Worm (Caenorhabditis elegans) whole organism, mixed stage, embryonic: ENCODE measurements around the gene ZK856.11.

ENCODE experiments used
- blmp-1 ChIP-seq: fragments of 150-350 bp; optimal IDR thresholded peaks from 2 replicates; lab custom pipeline; 2014; ENCODE audit warnings: missing biosample characterization, missing genetic modification characterization
- ceh-39 ChIP-seq: fragments of 150-350 bp; optimal IDR thresholded peaks from 2 replicates; lab custom pipeline; 2014; ENCODE audit warnings: missing biosample characterization, missing genetic modification characterization
- ceh-43 ChIP-seq: fragments of 200-800 bp; sonication (Bioruptor generic); optimal IDR thresholded peaks from 2 replicates; lab custom pipeline; 2018; ENCODE audit warnings: mild to moderate bottlenecking, missing genetic modification characterization, moderate library complexity, missing compliant biosample characterization
- ceh-83 ChIP-seq: fragments of 200-800 bp; sonication (Bioruptor generic); optimal IDR thresholded peaks from 2 replicates; lab custom pipeline; 2018; ENCODE audit warnings: mild to moderate bottlenecking, missing genetic modification characterization, missing compliant biosample characterization
- ces-1 ChIP-seq: fragments of 150-350 bp; optimal IDR thresholded peaks from 2 replicates; lab custom pipeline; 2014; ENCODE audit warnings: missing biosample characterization, missing genetic modification reagents, missing genetic modification characterization
- cnd-1 ChIP-seq: fragments of 200-800 bp; sonication (Bioruptor generic); optimal IDR thresholded peaks from 2 replicates; lab custom pipeline; 2018; ENCODE audit warnings: mild to moderate bottlenecking, missing genetic modification characterization, missing compliant biosample characterization
- drap-1 ChIP-seq: fragments of 200-800 bp; sonication (Bioruptor generic); optimal IDR thresholded peaks from 3 replicates; lab custom pipeline; 2018; ENCODE audit warnings: mild to moderate bottlenecking, missing genetic modification characterization, missing compliant biosample characterization
- elt-1 ChIP-seq: sonication (generic microtip); optimal IDR thresholded peaks from 2 replicates; lab custom pipeline; 2017; ENCODE audit warnings: missing genetic modification characterization, mild to moderate bottlenecking, missing compliant biosample characterization, antibody characterized with exemption, moderate library complexity, borderline replicate concordance; ENCODE audit not compliant: insufficient read depth
- elt-3 ChIP-seq: fragments of 150-350 bp; optimal IDR thresholded peaks from 2 replicates; lab custom pipeline; 2014; ENCODE audit warnings: missing biosample characterization, missing genetic modification characterization
- ham-2 ChIP-seq: fragments of 200-800 bp; sonication (Bioruptor generic); optimal IDR thresholded peaks from 2 replicates; lab custom pipeline; 2018; ENCODE audit warnings: mild to moderate bottlenecking, missing genetic modification characterization, missing compliant biosample characterization
- hlh-1 ChIP-seq: fragments of 150-350 bp; optimal IDR thresholded peaks from 2 replicates; lab custom pipeline; 2014; ENCODE audit warnings: missing biosample characterization, missing genetic modification reagents, missing genetic modification characterization
- lin-13 ChIP-seq: fragments of 150-350 bp; optimal IDR thresholded peaks from 2 replicates; lab custom pipeline; 2014; ENCODE audit warnings: missing biosample characterization, missing genetic modification characterization
- lin-32 ChIP-seq: fragments of 200-800 bp; sonication (Bioruptor generic); optimal IDR thresholded peaks from 2 replicates; lab custom pipeline; 2018; ENCODE audit warnings: mild to moderate bottlenecking, missing genetic modification characterization, missing compliant biosample characterization
- lsy-2 ChIP-seq: fragments of 150-350 bp; optimal IDR thresholded peaks from 2 replicates; lab custom pipeline; 2014; ENCODE audit warnings: missing biosample characterization, missing genetic modification characterization
- mep-1 ChIP-seq: fragments of 150-350 bp; optimal IDR thresholded peaks from 2 replicates; lab custom pipeline; 2017; ENCODE audit warnings: missing biosample characterization, missing genetic modification reagents, missing genetic modification characterization, inconsistent platforms
- mls-2 ChIP-seq: sonication (generic microtip); optimal IDR thresholded peaks from 2 replicates; lab custom pipeline; 2016; ENCODE audit warnings: mild to moderate bottlenecking, missing genetic modification characterization, moderate library complexity, missing compliant biosample characterization
- nhr-12 ChIP-seq: fragments of 150-350 bp; optimal IDR thresholded peaks from 2 replicates; lab custom pipeline; 2014; ENCODE audit warnings: missing biosample characterization, missing genetic modification characterization
- nhr-2 ChIP-seq: fragments of 150-350 bp; optimal IDR thresholded peaks from 2 replicates; lab custom pipeline; 2014; ENCODE audit warnings: missing biosample characterization, missing genetic modification characterization
- nhr-237 ChIP-seq: fragments of 150-350 bp; optimal IDR thresholded peaks from 2 replicates; lab custom pipeline; 2014; ENCODE audit warnings: missing biosample characterization, missing genetic modification characterization
- nhr-28 ChIP-seq: fragments of 150-350 bp; optimal IDR thresholded peaks from 2 replicates; lab custom pipeline; 2014; ENCODE audit warnings: missing biosample characterization, missing genetic modification characterization
- nhr-76 ChIP-seq: sonication (generic microtip); optimal IDR thresholded peaks from 2 replicates; lab custom pipeline; 2017; ENCODE audit warnings: missing biosample characterization, missing genetic modification characterization
- pha-4 ChIP-seq: fragments of 150-350 bp; optimal IDR thresholded peaks from 2 replicates; lab custom pipeline; 2018; ENCODE audit warnings: missing biosample characterization, missing genetic modification reagents, missing genetic modification characterization
- sem-2 ChIP-seq: fragments of 200-800 bp; sonication (Bioruptor generic); optimal IDR thresholded peaks from 2 replicates; lab custom pipeline; 2018; ENCODE audit warnings: mild to moderate bottlenecking, missing genetic modification characterization, missing compliant biosample characterization
- snpc-4 ChIP-seq: fragments of 150-350 bp; optimal IDR thresholded peaks from 2 replicates; lab custom pipeline; 2014; ENCODE audit warnings: missing biosample characterization, missing genetic modification characterization
- sptf-1 ChIP-seq: sonication (generic microtip); optimal IDR thresholded peaks from 2 replicates; lab custom pipeline; 2017; ENCODE audit warnings: mild to moderate bottlenecking, missing genetic modification characterization, moderate library complexity, missing compliant biosample characterization
- unc-120 ChIP-seq: sonication (generic microtip); optimal IDR thresholded peaks from 2 replicates; lab custom pipeline; 2017; ENCODE audit warnings: missing genetic modification characterization, missing compliant biosample characterization; ENCODE audit not compliant: poor library complexity, severe bottlenecking
- unc-39 ChIP-seq: fragments of 150-350 bp; optimal IDR thresholded peaks from 2 replicates; lab custom pipeline; 2014; ENCODE audit warnings: missing biosample characterization, missing genetic modification characterization
- unc-62 ChIP-seq: fragments of 150-350 bp; optimal IDR thresholded peaks from 2 replicates; lab custom pipeline; 2014; ENCODE audit warnings: missing biosample characterization, missing genetic modification reagents, missing genetic modification characterization
- zip-8 ChIP-seq: fragments of 150-350 bp; optimal IDR thresholded peaks from 2 replicates; lab custom pipeline; 2014; ENCODE audit warnings: missing biosample characterization, missing genetic modification characterization
- ztf-11 ChIP-seq: fragments of 150-350 bp; optimal IDR thresholded peaks from 2 replicates; lab custom pipeline; 2014; ENCODE audit warnings: missing biosample characterization, missing genetic modification characterization

Gene ZK856.11

DNA sequence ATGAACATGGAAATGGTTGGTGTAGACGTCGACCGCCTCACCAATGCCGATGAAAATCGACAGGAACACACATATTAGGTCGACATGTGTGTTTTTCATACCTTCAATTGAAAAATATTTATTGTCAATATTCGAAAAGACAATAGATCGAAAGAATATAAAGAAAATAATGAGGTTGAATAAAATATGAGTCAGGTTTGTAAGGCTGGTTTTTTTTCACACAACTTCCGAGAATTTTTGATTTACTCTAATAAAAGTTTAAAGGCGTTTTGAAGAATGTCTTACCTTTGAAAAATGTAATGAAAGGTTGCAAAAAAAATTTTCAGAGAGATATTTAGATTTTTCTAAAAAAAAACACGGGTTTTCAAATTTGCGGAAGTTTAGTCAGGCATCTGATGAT lies 31.1 kb downstream of the ZK856.11 start, which contains the start of gene egl-3:
TSS of gene egl-3 (minus strand) at position 101 of the 400 bp plus-strand sequence.
- TF ChIP-seq sem-2 (no peak), drap-1 (GFP tag; lab: Kevin White, UChicago) (no peak), lin-32 (GFP tag; lab: Kevin White, UChicago) (no peak), mls-2 (no peak), cnd-1 (no peak), hlh-1 (no peak), elt-1 (tag; lab: Kevin White, UChicago) (no peak), nhr-28 (no peak), blmp-1 (tag; lab: Kevin White, UChicago) (no peak), snpc-4 (tag; lab: Kevin White, UChicago) (no peak), nhr-76 (tag; lab: Kevin White, UChicago) (no peak), pha-4 (tag; lab: Kevin White, UChicago) (no peak), sptf-1 (no peak)
- TF ChIP-seq, all 35 proteins: peak for 0

DNA sequence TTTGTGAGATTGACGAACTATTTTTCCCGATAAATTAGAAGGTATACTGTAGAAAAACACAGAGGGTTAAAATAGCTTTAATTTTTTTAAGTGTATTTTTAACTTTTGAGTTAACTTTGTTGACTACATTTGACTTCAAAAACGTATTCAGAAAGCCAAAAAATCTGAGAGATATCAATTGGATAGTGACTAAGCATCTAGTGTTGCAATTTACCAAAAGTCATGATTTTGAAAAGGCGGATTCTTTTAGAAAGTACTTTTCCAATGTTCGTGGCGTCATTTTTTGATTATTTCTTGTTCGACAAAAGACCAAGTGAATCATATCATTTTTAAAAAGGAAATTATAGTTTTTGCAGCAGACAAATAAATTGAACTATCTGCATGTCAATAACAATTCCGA lies 35.9 kb downstream of the ZK856.11 start:
- TF ChIP-seq pha-4 (tag; lab: Kevin White, UChicago) = no peak
- TF ChIP-seq mls-2 = no peak
- TF ChIP-seq blmp-1 (tag; lab: Kevin White, UChicago) = no peak
- TF ChIP-seq ceh-83 (GFP tag; lab: Kevin White, UChicago) = no peak
- TF ChIP-seq cnd-1 = no peak
- no peak for TF ChIP-seq sem-2
- TF ChIP-seq nhr-12 (tag; lab: Kevin White, UChicago) = no peak
- TF ChIP-seq ceh-43 = no peak
- TF ChIP-seq ces-1 (GFP tag; lab: Kevin White, UChicago) = no peak
- TF ChIP-seq ceh-39 = no peak
- TF ChIP-seq elt-1 (tag; lab: Kevin White, UChicago) = no peak
- TF ChIP-seq nhr-2 = no peak
- TF ChIP-seq hlh-1 = no peak
- TF ChIP-seq nhr-237 (tag; lab: Kevin White, UChicago) = no peak
- TF ChIP-seq ham-2 (GFP tag; lab: Kevin White, UChicago) = no peak
- TF ChIP-seq lin-13 (tag; lab: Kevin White, UChicago) = no peak
- TF ChIP-seq ztf-11 (tag; lab: Kevin White, UChicago) = no peak
- TF ChIP-seq mep-1 (tag; lab: Kevin White, UChicago) = no peak
- TF ChIP-seq nhr-28 = no peak
- TF ChIP-seq lsy-2 (tag; lab: Kevin White, UChicago) = no peak

DNA sequence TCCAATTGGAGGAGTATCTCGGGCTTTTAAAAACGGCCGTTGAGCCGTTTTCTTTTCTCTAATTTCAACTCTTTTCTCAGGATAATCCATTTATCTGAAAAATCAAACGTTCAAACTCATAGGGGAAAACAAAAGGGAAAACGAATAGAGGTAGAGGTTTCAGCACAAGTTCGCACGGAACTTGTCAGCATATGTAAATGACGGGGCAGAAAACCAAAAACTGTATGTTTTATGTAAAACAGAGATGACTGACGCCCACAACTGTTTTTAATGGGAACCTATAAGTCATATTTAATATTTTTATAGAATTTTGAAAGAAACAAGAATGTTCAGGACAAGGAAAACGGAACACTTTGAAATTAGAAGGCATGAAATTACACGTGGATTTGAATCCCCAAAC lies 38.4 kb downstream of the ZK856.11 start, which contains the start of gene C51E3.6:
TSS of gene C51E3.6 (minus strand) at position 101 of the 400 bp plus-strand sequence.
- TF ChIP-seq drap-1 (GFP tag; lab: Kevin White, UChicago) = no peak
- no peak for TF ChIP-seq elt-3 (tag; lab: Kevin White, UChicago)
- no peak for TF ChIP-seq ces-1 (GFP tag; lab: Kevin White, UChicago)
- no peak for TF ChIP-seq mep-1 (tag; lab: Kevin White, UChicago)
- no peak for TF ChIP-seq sem-2
- TF ChIP-seq hlh-1 = no peak
- TF ChIP-seq zip-8 (tag; lab: Kevin White, UChicago) = no peak
- no peak for TF ChIP-seq mls-2
- no peak for TF ChIP-seq nhr-12 (tag; lab: Kevin White, UChicago)
- TF ChIP-seq unc-39 (tag; lab: Kevin White, UChicago) = no peak
- no peak for TF ChIP-seq lsy-2 (tag; lab: Kevin White, UChicago)
- TF ChIP-seq lin-13 (tag; lab: Kevin White, UChicago) = no peak
- TF ChIP-seq unc-62 (GFP tag; lab: Kevin White, UChicago) = no peak
- TF ChIP-seq nhr-28 = no peak
- TF ChIP-seq blmp-1 (tag; lab: Kevin White, UChicago) = no peak
- TF ChIP-seq nhr-237 (tag; lab: Kevin White, UChicago) = no peak

DNA sequence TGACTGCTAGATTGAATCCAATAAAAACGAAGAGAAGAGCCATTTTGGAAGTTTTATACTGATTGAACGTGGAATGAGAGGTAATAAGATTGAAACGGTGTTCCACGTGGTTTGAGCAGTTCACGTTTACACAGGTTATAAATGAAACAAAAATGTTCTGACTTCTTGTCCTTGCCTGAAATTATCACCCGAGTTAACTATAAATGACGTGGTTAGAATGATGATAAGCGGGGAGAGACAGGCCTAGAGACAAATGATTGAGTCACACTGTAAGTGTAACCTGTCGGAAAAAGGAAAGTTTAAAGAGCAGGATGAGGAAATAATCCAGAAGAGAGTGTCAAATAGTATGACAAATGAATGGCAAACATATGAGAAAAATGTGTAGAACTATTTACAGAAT lies 43.8 kb downstream of the ZK856.11 start, which contains the start of gene C51E3.10:
TSS of gene C51E3.10 (minus strand) at position 181 of the 400 bp plus-strand sequence.
- TF ChIP-seq zip-8 (tag; lab: Kevin White, UChicago) (no peak), unc-120 (tag; lab: Kevin White, UChicago) (no peak)
- TF ChIP-seq, all 35 proteins: peak for 0

DNA sequence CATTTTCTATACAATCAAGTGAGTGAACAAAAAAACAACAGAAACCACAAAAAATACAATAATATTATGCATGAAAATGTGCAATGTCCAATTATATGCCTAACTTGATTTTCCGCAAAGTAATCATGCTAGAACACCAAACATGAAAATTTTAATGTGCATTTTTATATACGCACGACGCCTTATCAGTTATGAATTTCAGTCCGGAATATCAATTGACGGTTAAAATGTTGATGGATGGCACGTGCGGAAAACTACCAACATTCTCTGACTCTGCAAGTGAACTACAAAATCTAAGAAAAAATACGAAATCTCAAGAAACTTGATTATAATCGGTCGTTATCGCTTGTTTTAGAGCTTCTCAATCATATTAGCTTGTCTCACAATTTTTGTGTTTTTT lies 44.8 kb downstream of the ZK856.11 start:
- TF ChIP-seq ceh-43 (no peak), ztf-11 (tag; lab: Kevin White, UChicago) (no peak), mls-2 (no peak), nhr-2 (no peak), nhr-28 (no peak), lsy-2 (tag; lab: Kevin White, UChicago) (no peak), nhr-237 (tag; lab: Kevin White, UChicago) (no peak), nhr-12 (tag; lab: Kevin White, UChicago) (no peak)
- TF ChIP-seq, all 35 proteins: peak for 0
